Fruit fly (Drosophila melanogaster): ENCODE results near the gene CG4553.

DNA sequence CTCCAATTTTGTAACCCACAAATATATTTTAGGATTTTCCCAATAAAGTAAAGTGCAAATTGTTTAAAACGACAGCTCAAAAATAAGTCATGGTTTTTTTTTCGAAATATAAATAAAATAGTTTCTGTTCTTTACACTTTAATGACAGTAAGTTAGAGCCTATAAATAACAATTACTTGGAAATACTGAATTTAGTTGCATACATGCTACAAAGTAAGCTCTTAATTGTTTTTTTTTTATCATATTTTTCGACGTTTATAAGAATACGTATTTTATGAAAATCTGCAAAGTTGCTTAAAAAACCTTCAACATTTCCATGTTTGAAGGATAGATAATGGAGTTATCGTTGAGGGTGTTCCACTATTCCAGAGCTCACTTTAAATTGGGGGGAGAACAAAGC is 40.8 kb upstream of the CG4553 start:
- TF ChIP-seq h (optimal IDR thresholded peaks at IDR 0.05) (no peak), ttk (optimal IDR thresholded peaks at IDR 0.05) (no peak), psq (optimal IDR thresholded peaks at IDR 0.05) (no peak)
